Worm (Caenorhabditis elegans) whole organism, L3 larva: ENCODE data around the gene F16F9.3.

Source experiments
- R02D3.7 ChIP-seq: fragments of 150-350 bp; optimal IDR thresholded peaks from 2 replicates; lab custom pipeline; 2014; ENCODE audit warnings: missing biosample characterization, missing genetic modification characterization
- ZK546.5 ChIP-seq: sonication (generic microtip); optimal IDR thresholded peaks from 2 replicates; lab custom pipeline; 2017; ENCODE audit warnings: missing biosample characterization, missing genetic modification characterization
- ama-1 ChIP-seq: fragments of 150-350 bp; optimal IDR thresholded peaks from 2 replicates; lab custom pipeline; 2018
- ceh-16 ChIP-seq: sonication (generic microtip); optimal IDR thresholded peaks from 2 replicates; lab custom pipeline; 2017; ENCODE audit warnings: missing biosample characterization, missing genetic modification characterization
- ceh-28 ChIP-seq: fragments of 150-350 bp; optimal IDR thresholded peaks from 2 replicates; lab custom pipeline; 2014; ENCODE audit warnings: missing biosample characterization, missing genetic modification reagents, missing genetic modification characterization
- ceh-82 ChIP-seq: fragments of 150-350 bp; optimal IDR thresholded peaks from 2 replicates; lab custom pipeline; 2014; ENCODE audit warnings: missing biosample characterization, missing genetic modification characterization
- ceh-9 ChIP-seq: sonication (generic microtip); optimal IDR thresholded peaks from 2 replicates; lab custom pipeline; 2018; ENCODE audit warnings: missing biosample characterization, missing genetic modification characterization
- daf-12 ChIP-seq: fragments of 150-350 bp; optimal IDR thresholded peaks from 2 replicates; lab custom pipeline; 2014; ENCODE audit warnings: missing biosample characterization, missing genetic modification reagents, missing genetic modification characterization
- egl-5 ChIP-seq: fragments of 150-350 bp; optimal IDR thresholded peaks from 2 replicates; lab custom pipeline; 2017; ENCODE audit warnings: missing biosample characterization, missing genetic modification reagents, missing genetic modification characterization, inconsistent platforms
- elt-1 ChIP-seq: fragments of 150-350 bp; optimal IDR thresholded peaks from 2 replicates; lab custom pipeline; 2014; ENCODE audit warnings: missing biosample characterization, missing genetic modification characterization
- elt-2 ChIP-seq: sonication (generic microtip); optimal IDR thresholded peaks from 2 replicates; lab custom pipeline; 2016; ENCODE audit warnings: missing genetic modification reagents, mild to moderate bottlenecking, missing genetic modification characterization, missing compliant biosample characterization
- elt-3 ChIP-seq, 3 experiments: fragments of 150-350 bp in 1 of 3; sonication (generic microtip) in 2 of 3; optimal IDR thresholded peaks; 2 replicates in 2 of 3; 4 replicates in 1 of 3; lab custom pipeline; 2014 to 2017; ENCODE audit warnings: missing biosample characterization in 3 of 3, missing genetic modification characterization in 3 of 3
- eor-1 ChIP-seq, 2 experiments: fragments of 150-350 bp; optimal IDR thresholded peaks; 2 replicates each; lab custom pipeline; 2014 to 2018; ENCODE audit warnings: missing biosample characterization in 2 of 2, missing genetic modification characterization in 2 of 2
- fkh-2 ChIP-seq: fragments of 150-350 bp; optimal IDR thresholded peaks from 2 replicates; lab custom pipeline; 2014; ENCODE audit warnings: missing biosample characterization, missing genetic modification reagents, missing genetic modification characterization
- fos-1 ChIP-seq: fragments of 150-350 bp; optimal IDR thresholded peaks from 2 replicates; lab custom pipeline; 2014; ENCODE audit warnings: missing biosample characterization, missing genetic modification characterization
- hmg-11 ChIP-seq: sonication (generic microtip); optimal IDR thresholded peaks from 2 replicates; lab custom pipeline; 2016; ENCODE audit warnings: missing genetic modification characterization, missing compliant biosample characterization
- jun-1 ChIP-seq: fragments of 150-350 bp; optimal IDR thresholded peaks from 2 replicates; lab custom pipeline; 2014; ENCODE audit warnings: missing biosample characterization, missing genetic modification reagents, missing genetic modification characterization
- lin-15B ChIP-seq: fragments of 150-350 bp; optimal IDR thresholded peaks from 2 replicates; lab custom pipeline; 2014; ENCODE audit warnings: missing biosample characterization, missing genetic modification characterization
- lin-39 ChIP-seq: fragments of 150-350 bp; optimal IDR thresholded peaks from 2 replicates; lab custom pipeline; 2018; ENCODE audit warnings: missing biosample characterization, missing genetic modification reagents, missing genetic modification characterization
- lsy-12 ChIP-seq: sonication (generic microtip); optimal IDR thresholded peaks from 2 replicates; lab custom pipeline; 2016; ENCODE audit warnings: mild to moderate bottlenecking, missing genetic modification characterization, missing compliant biosample characterization
- mml-1 ChIP-seq: fragments of 150-350 bp; sonication (generic microtip); optimal IDR thresholded peaks from 3 replicates; lab custom pipeline; 2014; ENCODE audit warnings: missing biosample characterization, missing genetic modification characterization
- nfya-1 ChIP-seq: sonication (generic microtip); optimal IDR thresholded peaks from 2 replicates; lab custom pipeline; 2017; ENCODE audit warnings: missing genetic modification characterization, mild to moderate bottlenecking, missing compliant biosample characterization, antibody characterized with exemption, moderate library complexity; ENCODE audit not compliant: insufficient read depth
- nhr-11 ChIP-seq: fragments of 150-350 bp; optimal IDR thresholded peaks from 2 replicates; lab custom pipeline; 2014; ENCODE audit warnings: missing biosample characterization, missing genetic modification characterization
- nhr-23 ChIP-seq: fragments of 150-350 bp; optimal IDR thresholded peaks from 2 replicates; lab custom pipeline; 2014; ENCODE audit warnings: missing biosample characterization, missing genetic modification reagents, missing genetic modification characterization
- nhr-25 ChIP-seq: sonication (generic microtip); optimal IDR thresholded peaks from 2 replicates; lab custom pipeline; 2017; ENCODE audit warnings: missing biosample characterization, missing genetic modification characterization
- nhr-28 ChIP-seq: fragments of 150-350 bp; optimal IDR thresholded peaks from 2 replicates; lab custom pipeline; 2014; ENCODE audit warnings: missing biosample characterization, missing genetic modification characterization
- nhr-43 ChIP-seq: sonication (generic microtip); optimal IDR thresholded peaks from 2 replicates; lab custom pipeline; 2016; ENCODE audit warnings: mild to moderate bottlenecking, missing genetic modification characterization, missing compliant biosample characterization; ENCODE audit not compliant: poor library complexity, severe bottlenecking
- nhr-67 ChIP-seq: fragments of 150-350 bp; optimal IDR thresholded peaks from 2 replicates; lab custom pipeline; 2014; ENCODE audit warnings: missing biosample characterization, missing genetic modification characterization
- nhr-77 ChIP-seq: fragments of 150-350 bp; optimal IDR thresholded peaks from 2 replicates; lab custom pipeline; 2014; ENCODE audit warnings: missing biosample characterization, missing genetic modification characterization
- pha-4 ChIP-seq: fragments of 150-350 bp; optimal IDR thresholded peaks from 2 replicates; lab custom pipeline; 2014; ENCODE audit warnings: missing biosample characterization, missing genetic modification reagents, missing genetic modification characterization
- pqm-1 ChIP-seq: fragments of 150-350 bp; optimal IDR thresholded peaks from 2 replicates; lab custom pipeline; 2017; ENCODE audit warnings: missing biosample characterization, missing genetic modification characterization, inconsistent platforms
- skn-1 ChIP-seq: fragments of 150-350 bp; optimal IDR thresholded peaks from 2 replicates; lab custom pipeline; 2014; ENCODE audit warnings: missing biosample characterization, missing genetic modification characterization
- snpc-4 ChIP-seq: fragments of 150-350 bp; optimal IDR thresholded peaks from 2 replicates; lab custom pipeline; 2014; ENCODE audit warnings: missing biosample characterization, missing genetic modification characterization
- zag-1 ChIP-seq: fragments of 150-350 bp; optimal IDR thresholded peaks from 2 replicates; lab custom pipeline; 2014; ENCODE audit warnings: missing biosample characterization, missing genetic modification characterization
- ztf-11 ChIP-seq: fragments of 150-350 bp; optimal IDR thresholded peaks from 2 replicates; lab custom pipeline; 2014; ENCODE audit warnings: missing biosample characterization, missing genetic modification characterization
- ztf-4 ChIP-seq: fragments of 150-350 bp; optimal IDR thresholded peaks from 2 replicates; lab custom pipeline; 2014; ENCODE audit warnings: missing biosample characterization, missing genetic modification characterization

The F16F9.3 gene

ce11 chrX:8432361-8432760 is 25.1 kb upstream of the F16F9.3 start, which contains the start of gene kin-9:
Gene kin-9, plus strand, starts transcription at chrX:8432661.
- no peak for TF ChIP-seq ama-1 (lab: Kevin White, UChicago)
- TF ChIP-seq nhr-25 = no peak
- no peak for TF ChIP-seq jun-1
- no peak for TF ChIP-seq lin-39 (tag; lab: Kevin White, UChicago)
- TF ChIP-seq zag-1 (tag; lab: Kevin White, UChicago) = no peak
- no peak for TF ChIP-seq ZK546.5 (tag; lab: Kevin White, UChicago)
- no peak for TF ChIP-seq ceh-9 (tag; lab: Kevin White, UChicago)
- no peak for TF ChIP-seq ceh-16
- TF ChIP-seq nhr-77 (tag; lab: Kevin White, UChicago) = no peak
- TF ChIP-seq eor-1 (tag; optimal IDR thresholded peaks at IDR 0.05; lab: Kevin White, UChicago) = no peak
- TF ChIP-seq lin-15B (tag; lab: Kevin White, UChicago) = no peak
- TF ChIP-seq pha-4 (tag; lab: Kevin White, UChicago) = no peak
- TF ChIP-seq elt-3 (tag; optimal IDR thresholded peaks at IDR 0.05; lab: Kevin White, UChicago) = no peak
- TF ChIP-seq ztf-11 (tag; lab: Kevin White, UChicago) = no peak
- TF ChIP-seq nhr-11 (tag; lab: Kevin White, UChicago) = no peak
- TF ChIP-seq hmg-11 (tag; lab: Kevin White, UChicago) = no peak
- TF ChIP-seq ceh-82 (tag; lab: Kevin White, UChicago) = no peak

- no peak for TF ChIP-seq nhr-77 (tag; lab: Kevin White, UChicago)
- no peak for TF ChIP-seq elt-1 (tag; lab: Kevin White, UChicago)
- no peak for TF ChIP-seq nhr-43
- TF ChIP-seq ceh-9 (tag; lab: Kevin White, UChicago) = no peak
- TF ChIP-seq nhr-25 = no peak
- TF ChIP-seq ztf-4 (tag; lab: Kevin White, UChicago) = no peak
- TF ChIP-seq lin-39 (tag; lab: Kevin White, UChicago) = no peak
Observed at ce11 chrX:8438756-8439155, 18.7 kb upstream of the F16F9.3 start.

ce11 chrX:8440001-8440735 is 17.2 kb upstream of the F16F9.3 start:
- no peak for TF ChIP-seq mml-1 (tag; lab: Kevin White, UChicago)
- no peak for TF ChIP-seq nfya-1
- TF ChIP-seq elt-2 = peak; percentile 37
- TF ChIP-seq ceh-16 = no peak
- TF ChIP-seq lin-39 (tag; lab: Kevin White, UChicago) = no peak
- TF ChIP-seq daf-12 (tag; lab: Kevin White, UChicago) = no peak
- peak; percentile 51 for TF ChIP-seq pqm-1 (tag; lab: Kevin White, UChicago)
- no peak for TF ChIP-seq fos-1 (tag; lab: Kevin White, UChicago)
- no peak for TF ChIP-seq nhr-23 (tag; lab: Kevin White, UChicago)
- peak; percentile 21 for TF ChIP-seq pha-4 (tag; lab: Kevin White, UChicago)
- no peak for TF ChIP-seq fkh-2 (tag; lab: Kevin White, UChicago)
- TF ChIP-seq ZK546.5 (tag; lab: Kevin White, UChicago) = no peak
- TF ChIP-seq eor-1 (tag; optimal IDR thresholded peaks at IDR 0.05; lab: Kevin White, UChicago) = no peak
- TF ChIP-seq nhr-77 (tag; lab: Kevin White, UChicago) = no peak
- no peak for TF ChIP-seq R02D3.7 (tag; lab: Kevin White, UChicago)
- TF ChIP-seq ama-1 (lab: Kevin White, UChicago) = no peak
- no peak for TF ChIP-seq elt-3 (tag; optimal IDR thresholded peaks at IDR 0.05; lab: Kevin White, UChicago)

ce11 chrX:8444922-8445321 is 12.5 kb upstream of the F16F9.3 start:
- TF ChIP-seq ztf-11 (tag; lab: Kevin White, UChicago) (no peak), egl-5 (tag; lab: Kevin White, UChicago) (no peak), ama-1 (lab: Kevin White, UChicago) (no peak), mml-1 (tag; lab: Kevin White, UChicago) (no peak), nhr-67 (tag; lab: Kevin White, UChicago) (no peak), fkh-2 (tag; lab: Kevin White, UChicago) (no peak), pqm-1 (tag; lab: Kevin White, UChicago) (no peak)

ce11 chrX:8446108-8446507 is 11.3 kb upstream of the F16F9.3 start, which contains the start of gene F16F9.1:
Gene F16F9.1, plus strand, starts transcription at chrX:8446408.
- no peak for TF ChIP-seq ceh-9 (tag; lab: Kevin White, UChicago)
- TF ChIP-seq snpc-4 (tag; lab: Kevin White, UChicago) = no peak
- no peak for TF ChIP-seq pha-4 (tag; lab: Kevin White, UChicago)
- TF ChIP-seq lsy-12 = no peak
- no peak for TF ChIP-seq egl-5 (tag; lab: Kevin White, UChicago)
- no peak for TF ChIP-seq nhr-28 (tag; lab: Kevin White, UChicago)
- no peak for TF ChIP-seq nfya-1
- TF ChIP-seq ceh-28 (tag; lab: Kevin White, UChicago) = no peak
- no peak for TF ChIP-seq elt-1 (tag; lab: Kevin White, UChicago)
- TF ChIP-seq skn-1 (tag; lab: Kevin White, UChicago) = no peak
- no peak for TF ChIP-seq nhr-43
- no peak for TF ChIP-seq hmg-11 (tag; lab: Kevin White, UChicago)
- no peak for TF ChIP-seq pqm-1 (tag; lab: Kevin White, UChicago)
- no peak for TF ChIP-seq fos-1 (tag; lab: Kevin White, UChicago)
